Fruit fly (Drosophila melanogaster): Measurements from ENCODE around the gene CG40485.

The CG40485 gene

dm6 chrX:22962260-22962659 lies at the start of gene CG40485:
CG40485 (minus strand) TSS chrX:22962360.
- TF ChIP-seq Sin3A (optimal IDR thresholded peaks at IDR 0.05): no peak
- TF ChIP-seq Myc (optimal IDR thresholded peaks at IDR 0.05): no peak
- no peak for TF ChIP-seq ttk (optimal IDR thresholded peaks at IDR 0.05)
- TF ChIP-seq insv (optimal IDR thresholded peaks at IDR 0.05): no peak
- TF ChIP-seq h (optimal IDR thresholded peaks at IDR 0.05): no peak
- no peak for TF ChIP-seq psq (optimal IDR thresholded peaks at IDR 0.05)

DNA sequence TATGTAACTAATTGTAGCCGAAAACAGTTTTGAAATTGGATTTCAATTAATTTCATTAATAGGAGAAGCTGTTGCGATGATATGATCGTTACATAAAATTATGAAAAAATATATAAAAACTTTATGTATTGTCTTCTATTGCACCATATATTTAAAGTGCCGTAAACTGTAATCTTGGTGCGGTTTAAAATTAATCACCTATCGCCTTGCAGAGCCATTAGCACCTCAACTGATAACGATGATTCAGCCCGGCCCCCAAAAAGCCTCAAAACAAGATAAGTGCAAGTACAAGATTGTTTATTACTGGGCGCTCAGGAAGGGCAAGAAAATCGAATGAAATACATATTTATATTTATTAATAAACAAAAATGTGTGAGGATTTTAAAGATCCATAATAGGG lies 49.7 kb upstream of the CG40485 start:
- TF ChIP-seq Sin3A (optimal IDR thresholded peaks at IDR 0.05): no peak
- no peak for TF ChIP-seq insv (optimal IDR thresholded peaks at IDR 0.05)

DNA sequence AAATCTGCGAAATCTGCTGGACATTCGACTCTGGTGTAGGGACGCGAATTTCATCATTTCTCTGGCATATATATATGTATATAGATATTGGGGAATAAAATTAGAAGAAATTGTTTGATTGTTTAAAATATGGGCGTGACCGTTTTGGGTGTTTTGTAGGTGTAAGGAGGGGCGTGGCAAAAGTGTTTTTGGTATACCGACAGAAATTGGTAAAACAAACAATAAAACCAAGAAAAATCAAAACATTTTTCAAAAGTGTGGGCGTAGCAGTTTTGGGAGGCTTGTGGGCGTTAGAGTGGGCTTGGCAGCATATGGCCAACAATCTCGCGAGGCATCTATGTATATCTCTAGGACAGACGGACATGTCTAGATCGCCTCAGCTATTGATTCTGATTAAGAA lies 49.0 kb upstream of the CG40485 start, which contains the start of gene FucTC:
Gene FucTC (minus strand): TSS at position 101 of the 400 bp plus-strand sequence.
- no peak for TF ChIP-seq psq (optimal IDR thresholded peaks at IDR 0.05)
- TF ChIP-seq h (optimal IDR thresholded peaks at IDR 0.05): no peak
- TF ChIP-seq ttk (optimal IDR thresholded peaks at IDR 0.05): no peak
- no peak for TF ChIP-seq Myc (optimal IDR thresholded peaks at IDR 0.05)
- TF ChIP-seq insv (optimal IDR thresholded peaks at IDR 0.05): no peak
- no peak for TF ChIP-seq Sin3A (optimal IDR thresholded peaks at IDR 0.05)

dm6 chrX:23010651-23011050 lies 48.5 kb upstream of the CG40485 start:
- TF ChIP-seq h (optimal IDR thresholded peaks at IDR 0.05) (no peak), Sin3A (optimal IDR thresholded peaks at IDR 0.05) (no peak), ttk (optimal IDR thresholded peaks at IDR 0.05) (no peak), Myc (optimal IDR thresholded peaks at IDR 0.05) (no peak), psq (optimal IDR thresholded peaks at IDR 0.05) (no peak), insv (optimal IDR thresholded peaks at IDR 0.05) (no peak)

- no peak for TF ChIP-seq Myc (optimal IDR thresholded peaks at IDR 0.05)
- no peak for TF ChIP-seq psq (optimal IDR thresholded peaks at IDR 0.05)
- TF ChIP-seq Sin3A (optimal IDR thresholded peaks at IDR 0.05): no peak
- TF ChIP-seq insv (optimal IDR thresholded peaks at IDR 0.05): no peak
- TF ChIP-seq h (optimal IDR thresholded peaks at IDR 0.05): no peak
- no peak for TF ChIP-seq ttk (optimal IDR thresholded peaks at IDR 0.05)
Measured at dm6 chrX:23007399-23007798, 45.2 kb upstream of the CG40485 start.

DNA sequence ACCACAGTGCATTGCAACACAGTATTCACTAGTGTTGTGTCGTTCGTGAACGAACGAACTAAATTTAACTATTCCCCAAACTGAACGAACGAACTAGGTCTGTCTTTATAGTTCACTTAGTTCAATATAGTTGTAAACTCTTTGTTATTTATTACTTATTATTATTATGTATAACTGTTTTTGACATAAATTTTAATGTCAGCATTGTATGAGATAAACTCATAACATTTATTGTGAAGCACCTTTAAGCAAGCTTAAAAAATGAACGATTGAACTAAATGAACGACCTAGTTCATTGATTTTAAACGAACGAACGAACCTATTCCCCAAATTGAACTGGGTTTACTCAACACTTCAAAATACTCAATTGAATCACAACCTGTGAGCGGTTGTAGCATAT lies 44.8 kb upstream of the CG40485 start:
- TF ChIP-seq psq (optimal IDR thresholded peaks at IDR 0.05) (no peak), h (optimal IDR thresholded peaks at IDR 0.05) (no peak), Myc (optimal IDR thresholded peaks at IDR 0.05) (no peak), Sin3A (optimal IDR thresholded peaks at IDR 0.05) (no peak), ttk (optimal IDR thresholded peaks at IDR 0.05) (no peak), insv (optimal IDR thresholded peaks at IDR 0.05) (no peak)

DNA sequence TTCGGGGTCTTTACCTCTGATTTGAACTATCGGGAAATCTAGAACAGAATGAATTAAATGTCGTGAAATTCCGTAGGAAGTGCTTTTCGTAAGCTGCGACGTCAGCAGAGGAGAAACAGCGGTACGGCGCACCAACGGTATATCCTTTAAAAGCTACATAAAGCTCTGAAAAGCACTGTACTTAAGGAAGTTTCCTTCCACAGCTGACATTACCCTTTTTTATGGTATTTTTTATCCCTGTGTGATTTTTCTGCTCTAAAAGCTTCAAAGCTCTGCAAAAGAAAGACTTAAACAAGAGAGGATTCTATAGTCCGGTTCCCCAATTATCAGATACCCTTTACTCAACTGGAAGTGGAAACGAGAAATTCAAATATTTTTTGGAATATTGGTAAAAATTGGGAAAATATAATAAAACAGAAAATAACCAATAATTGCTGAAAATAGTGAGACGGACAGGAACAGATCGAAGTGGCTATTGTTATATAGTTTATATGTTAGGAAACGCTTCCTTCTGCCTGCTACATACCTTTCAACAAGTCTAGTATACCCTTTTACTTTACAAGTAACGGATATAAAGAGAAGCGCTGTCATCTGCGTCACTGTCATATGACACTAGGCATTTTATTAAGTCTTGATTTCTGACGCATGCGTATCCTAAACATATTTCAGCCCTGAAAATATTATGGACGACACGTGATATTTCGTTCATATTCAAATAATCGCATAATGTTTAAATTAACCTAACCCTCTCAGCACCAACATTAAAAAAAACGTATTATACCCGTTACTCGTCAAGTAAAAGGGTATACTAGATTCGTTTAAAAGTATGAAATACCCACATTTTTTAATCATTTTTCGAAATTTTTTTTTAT lies 42.7 kb upstream of the CG40485 start, which contains the start of the genes stnA and stnB:
Gene stnA (minus strand): TSS at position 51 of the 872 bp plus-strand sequence.
Gene stnB (minus strand): TSS at position 51 of the 872 bp plus-strand sequence.
- no peak for TF ChIP-seq psq (optimal IDR thresholded peaks at IDR 0.05)
- TF ChIP-seq Myc (optimal IDR thresholded peaks at IDR 0.05): no peak
- no peak for TF ChIP-seq insv (optimal IDR thresholded peaks at IDR 0.05)
- TF ChIP-seq Sin3A (optimal IDR thresholded peaks at IDR 0.05): no peak

DNA sequence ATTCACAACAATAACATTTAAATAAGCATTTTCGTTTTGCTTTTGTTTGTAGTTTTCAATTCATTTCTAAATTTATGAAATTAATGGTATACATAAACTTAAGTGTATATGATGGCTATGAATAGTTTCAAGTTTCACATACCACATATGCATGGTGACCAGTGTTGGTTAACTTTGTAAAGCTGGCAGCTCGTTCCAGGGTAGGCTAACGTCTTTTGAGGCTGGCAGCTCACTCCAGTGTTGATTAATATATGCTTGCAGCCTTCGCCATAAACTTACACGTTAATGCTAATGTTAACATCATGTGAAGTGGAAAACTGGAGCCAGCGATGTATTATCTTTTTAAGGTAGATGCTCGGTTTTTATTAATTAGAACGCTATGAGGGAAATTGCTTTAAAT lies 19.3 kb upstream of the CG40485 start:
- TF ChIP-seq psq (optimal IDR thresholded peaks at IDR 0.05) (no peak), insv (optimal IDR thresholded peaks at IDR 0.05) (no peak)

- TF ChIP-seq ttk (optimal IDR thresholded peaks at IDR 0.05) (no peak), Myc (optimal IDR thresholded peaks at IDR 0.05) (no peak), h (optimal IDR thresholded peaks at IDR 0.05) (no peak), psq (optimal IDR thresholded peaks at IDR 0.05) (no peak), Sin3A (optimal IDR thresholded peaks at IDR 0.05) (no peak), insv (optimal IDR thresholded peaks at IDR 0.05) (no peak)
Measured at dm6 chrX:22959991-22960390, 2.2 kb downstream of the CG40485 start, which contains the start of gene CG40486. CG40486 (minus strand) TSS chrX:22960091.

- TF ChIP-seq h (optimal IDR thresholded peaks at IDR 0.05): no peak
- TF ChIP-seq ttk (optimal IDR thresholded peaks at IDR 0.05): no peak
- no peak for TF ChIP-seq insv (optimal IDR thresholded peaks at IDR 0.05)
- TF ChIP-seq Sin3A (optimal IDR thresholded peaks at IDR 0.05): no peak
- TF ChIP-seq psq (optimal IDR thresholded peaks at IDR 0.05): no peak
- no peak for TF ChIP-seq Myc (optimal IDR thresholded peaks at IDR 0.05)
Measured at dm6 chrX:22945021-22945420, 17.1 kb downstream of the CG40485 start, which contains the start of gene Cnep1r1. Cnep1r1 (plus strand) TSS chrX:22945321.

DNA sequence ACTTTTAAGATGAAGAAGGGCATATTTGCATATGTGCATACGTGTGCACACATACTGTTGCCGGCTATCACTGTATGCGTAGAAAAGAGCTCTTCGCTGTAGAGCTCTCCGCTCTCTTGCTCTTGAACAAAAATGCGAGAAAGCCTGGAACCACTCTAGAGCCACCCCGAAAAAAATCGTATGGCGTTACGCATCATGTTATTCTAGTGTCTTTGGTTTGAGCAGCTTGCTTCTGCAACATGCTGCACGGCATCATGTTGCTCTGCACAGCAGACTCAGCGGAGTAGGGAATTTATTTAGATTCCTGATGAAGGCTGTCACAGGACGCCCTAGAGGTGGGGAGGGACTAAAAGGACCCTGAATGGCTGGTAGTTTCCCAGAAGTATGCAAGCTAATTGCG lies 44.3 kb downstream of the CG40485 start:
- TF ChIP-seq h (optimal IDR thresholded peaks at IDR 0.05) (no peak), Myc (optimal IDR thresholded peaks at IDR 0.05) (no peak), insv (optimal IDR thresholded peaks at IDR 0.05) (no peak), Sin3A (optimal IDR thresholded peaks at IDR 0.05) (no peak), psq (optimal IDR thresholded peaks at IDR 0.05) (no peak), ttk (optimal IDR thresholded peaks at IDR 0.05) (no peak)

Measured in Kc167 (cell line).